Fruit fly (Drosophila melanogaster) whole organism, embryonic: ENCODE data around the gene Indy.

Experiments
- CG14710 ChIP-seq: fragments of 200-800 bp; sonication (Bioruptor generic); optimal IDR thresholded peaks from 3 replicates; lab custom pipeline; 2019; ENCODE audit warnings: missing biosample characterization, mild to moderate bottlenecking, missing genetic modification characterization, moderate library complexity
- CG16779 ChIP-seq: fragments of 200-800 bp; sonication (Bioruptor generic); IDR thresholded peaks from 2 replicates; pipeline ENCODE4 v1.3.6; 2022; ENCODE audit warnings: missing biosample characterization, missing genetic modification characterization
- CG7357 ChIP-seq: fragments of 200-800 bp; sonication (Bioruptor generic); IDR thresholded peaks from 3 replicates; pipeline ENCODE4 v1.3.6; 2022; ENCODE audit warnings: missing biosample characterization, missing genetic modification characterization
- Usf ChIP-seq: fragments of 200-800 bp; sonication (Bioruptor generic); optimal IDR thresholded peaks from 2 replicates; lab custom pipeline; 2017; ENCODE audit warnings: missing genotype, missing biosample characterization, missing genetic modification characterization
- luna ChIP-seq: fragments of 200-800 bp; sonication (Bioruptor generic); optimal IDR thresholded peaks from 2 replicates; lab custom pipeline; 2016; ENCODE audit warnings: missing biosample characterization, missing genetic modification characterization

dm6 chr3L:18786066-18786426, 60.0 kb downstream of the Indy start:
- no peak for TF ChIP-seq luna (GFP tag; lab: Kevin White, UChicago)
- no peak for TF ChIP-seq CG7357 (GFP tag; lab: Robert Waterston, UW)
- TF ChIP-seq Usf, result no peak
- TF ChIP-seq CG14710 (tag; lab: Kevin White, UChicago), result no peak
- no peak for TF ChIP-seq CG16779 (GFP tag; lab: Robert Waterston, UW)
